Fruit fly (Drosophila melanogaster) Kc167 (cell line): ENCODE data around the gene CG43136.

Source experiments
- Myc ChIP-seq: fragments of >200 bp; optimal IDR thresholded peaks from 2 replicates; lab custom pipeline; 2017; ENCODE audit warnings: missing external identifiers
- Sin3A ChIP-seq: fragments of >200 bp; optimal IDR thresholded peaks from 2 replicates; lab custom pipeline; 2018; ENCODE audit warnings: missing external identifiers
- h ChIP-seq: fragments of >200 bp; optimal IDR thresholded peaks from 3 replicates; lab custom pipeline; 2018; ENCODE audit warnings: missing external identifiers
- insv ChIP-seq: fragments of >200 bp; optimal IDR thresholded peaks from 3 replicates; lab custom pipeline; 2018; ENCODE audit warnings: missing external identifiers
- psq ChIP-seq: fragments of >200 bp; optimal IDR thresholded peaks from 2 replicates; lab custom pipeline; 2017; ENCODE audit warnings: missing external identifiers
- ttk ChIP-seq: sonication (Bioruptor generic); optimal IDR thresholded peaks from 2 replicates; lab custom pipeline; 2017; ENCODE audit warnings: missing external identifiers

DNA sequence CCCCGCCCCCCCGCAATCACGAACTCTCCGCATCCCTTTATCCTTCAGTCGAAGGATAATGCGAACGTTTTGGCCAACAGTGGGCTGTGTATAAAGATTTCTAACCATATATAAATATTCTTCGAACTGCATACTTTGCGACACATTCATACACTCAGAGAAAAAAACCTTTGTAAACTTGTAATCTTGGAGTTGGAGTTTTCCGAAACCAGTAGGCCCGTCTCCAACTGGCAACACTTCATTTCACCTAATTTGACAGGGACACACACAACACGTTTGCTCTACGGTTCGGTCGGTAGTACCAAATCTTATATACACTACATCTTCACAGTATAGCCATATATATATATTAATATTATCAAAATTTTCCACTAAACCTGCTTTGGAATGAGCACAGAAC, 15.2 kb downstream of the CG43136 start, which contains the start of gene CG15764:
- TF ChIP-seq Sin3A (no peak), Myc (lab: Kevin White, UChicago) (no peak), psq (lab: Kevin White, UChicago) (no peak), insv (lab: Kevin White, UChicago) (no peak), h (lab: Kevin White, UChicago) (no peak), ttk (lab: Kevin White, UChicago) (no peak)
